Fruit fly (Drosophila melanogaster): ENCODE results near the gene lobo.

Gene lobo

dm6 chr3R:25122736-25123211, 70.8 kb downstream of the lobo start, which contains the start of the genes CG31510 and TTLL5:
Gene CG31510, minus strand, starts transcription at chr3R:25122920.
Gene TTLL5, minus strand, starts transcription at chr3R:25122920.
- TF ChIP-seq Hr96 (GFP tag; optimal IDR thresholded peaks at IDR 0.05): no peak
- TF ChIP-seq bab1 (GFP tag; optimal IDR thresholded peaks at IDR 0.05): peak; percentile 37
- no peak for TF ChIP-seq Clk (GFP tag; optimal IDR thresholded peaks at IDR 0.05)
- no peak for TF ChIP-seq CG7045 (GFP tag; optimal IDR thresholded peaks at IDR 0.05)
- TF ChIP-seq cic (GFP tag; optimal IDR thresholded peaks at IDR 0.05): no peak
- TF ChIP-seq tj (GFP tag; optimal IDR thresholded peaks at IDR 0.05): no peak
- no peak for TF ChIP-seq CG5204 (GFP tag; optimal IDR thresholded peaks at IDR 0.05)
- TF ChIP-seq CG1620 (GFP tag; optimal IDR thresholded peaks at IDR 0.05): no peak
- TF ChIP-seq Mnt (GFP tag; optimal IDR thresholded peaks at IDR 0.05): no peak

Data from whole organism, adult.